Worm (Caenorhabditis elegans) whole organism, early embryonic: ENCODE results near the gene algn-8.

Experiments used
- B0310.2 ChIP-seq: sonication (generic microtip); optimal IDR thresholded peaks from 2 replicates; lab custom pipeline; 2016; ENCODE audit warnings: mild to moderate bottlenecking, missing genetic modification characterization, missing compliant biosample characterization
- F13C5.2 ChIP-seq: sonication (generic microtip); optimal IDR thresholded peaks from 2 replicates; lab custom pipeline; 2017; ENCODE audit warnings: mild to moderate bottlenecking, missing genetic modification characterization, inconsistent platforms, missing compliant biosample characterization
- aly-1 ChIP-seq: sonication (generic microtip); optimal IDR thresholded peaks from 2 replicates; lab custom pipeline; 2016; ENCODE audit warnings: missing genetic modification characterization, missing compliant biosample characterization
- ama-1 ChIP-seq: fragments of 150-350 bp; optimal IDR thresholded peaks from 2 replicates; lab custom pipeline; 2014
- ceh-13 ChIP-seq: fragments of 200-800 bp; sonication (Bioruptor generic); optimal IDR thresholded peaks from 2 replicates; lab custom pipeline; 2018; ENCODE audit warnings: mild to moderate bottlenecking, missing genetic modification characterization, missing compliant biosample characterization
- ceh-36 ChIP-seq: sonication (generic microtip); optimal IDR thresholded peaks from 2 replicates; lab custom pipeline; 2016; ENCODE audit warnings: missing genetic modification characterization, inconsistent platforms, missing compliant biosample characterization
- ets-7 ChIP-seq: sonication (generic microtip); optimal IDR thresholded peaks from 2 replicates; lab custom pipeline; 2016; ENCODE audit warnings: missing genotype, missing genetic modification characterization, missing compliant biosample characterization
- flt-1 ChIP-seq: fragments of 200-800 bp; sonication (Bioruptor generic); IDR thresholded peaks from 2 replicates; pipeline ENCODE4 v1.3.6; 2022; ENCODE audit warnings: missing genetic modification characterization, missing compliant biosample characterization
- hmbx-1 ChIP-seq: sonication (generic microtip); optimal IDR thresholded peaks from 2 replicates; lab custom pipeline; 2016; ENCODE audit warnings: mild to moderate bottlenecking, missing genetic modification characterization, missing compliant biosample characterization
- hmg-4 ChIP-seq: fragments of 200-800 bp; sonication (Bioruptor generic); optimal IDR thresholded peaks from 2 replicates; lab custom pipeline; 2018; ENCODE audit warnings: mild to moderate bottlenecking, missing genetic modification characterization, missing compliant biosample characterization
- hnd-1 ChIP-seq: sonication (generic microtip); optimal IDR thresholded peaks from 2 replicates; lab custom pipeline; 2016; ENCODE audit warnings: missing genetic modification characterization, missing compliant biosample characterization
- pes-1 ChIP-seq: fragments of 200-800 bp; sonication (Bioruptor generic); IDR thresholded peaks from 2 replicates; pipeline ENCODE4 v1.3.6; 2022; ENCODE audit warnings: missing genetic modification reagents, missing genetic modification characterization, missing compliant biosample characterization
- scrt-1 ChIP-seq: fragments of 200-800 bp; sonication (Bioruptor generic); IDR thresholded peaks from 2 replicates; pipeline ENCODE4 v1.3.6; 2022; ENCODE audit warnings: missing genetic modification characterization, missing compliant biosample characterization
- sea-1 ChIP-seq: fragments of 200-800 bp; sonication (Bioruptor generic); conservative IDR thresholded peaks from 2 replicates; pipeline ENCODE4 v1.3.6; 2022; ENCODE audit warnings: missing genetic modification characterization, missing compliant biosample characterization
- tbx-11 ChIP-seq: fragments of 200-800 bp; sonication (Bioruptor generic); IDR thresholded peaks from 2 replicates; pipeline ENCODE4 v1.3.6; 2022; ENCODE audit warnings: missing genetic modification characterization, missing compliant biosample characterization
- tbx-37 ChIP-seq: fragments of 200-800 bp; sonication (Bioruptor generic); conservative IDR thresholded peaks from 2 replicates; pipeline ENCODE4 v1.3.6; 2022; ENCODE audit warnings: missing genetic modification reagents, missing genetic modification characterization, missing compliant biosample characterization
- tra-4 ChIP-seq: sonication (generic microtip); optimal IDR thresholded peaks from 2 replicates; lab custom pipeline; 2017; ENCODE audit warnings: missing genetic modification characterization, missing compliant biosample characterization

The algn-8 gene

ce11 chrII:9861394-9861793, 24.8 kb downstream of the algn-8 start, which contains the start of gene chil-3:
Gene chil-3 (minus strand): TSS chrII:9861494.
- TF ChIP-seq B0310.2 (tag; lab: Kevin White, UChicago) (no peak), scrt-1 (GFP tag; lab: Robert Waterston, UW) (no peak), F13C5.2 (no peak), ama-1 (lab: Kevin White, UChicago) (no peak), tbx-11 (GFP tag; lab: Robert Waterston, UW) (no peak), sea-1 (GFP tag; lab: Robert Waterston, UW) (no peak), hmg-4 (GFP tag; lab: Kevin White, UChicago) (no peak), ceh-13 (GFP tag; lab: Kevin White, UChicago) (no peak), tbx-37 (GFP tag; lab: Robert Waterston, UW) (no peak), pes-1 (GFP tag; lab: Robert Waterston, UW) (no peak), ceh-36 (tag; lab: Kevin White, UChicago) (no peak), flt-1 (no peak), ets-7 (no peak), tra-4 (tag; lab: Kevin White, UChicago) (no peak), hmbx-1 (tag; lab: Kevin White, UChicago) (no peak), aly-1 (no peak), hnd-1 (tag; lab: Kevin White, UChicago) (no peak)

ce11 chrII:9859575-9859974, 26.7 kb downstream of the algn-8 start, which contains the start of gene chil-5:
Gene chil-5 (minus strand): TSS chrII:9859675.
- no peak for TF ChIP-seq hmbx-1 (tag; lab: Kevin White, UChicago)
- TF ChIP-seq ceh-13 (GFP tag; lab: Kevin White, UChicago), result no peak
- no peak for TF ChIP-seq hnd-1 (tag; lab: Kevin White, UChicago)
- no peak for TF ChIP-seq flt-1

- TF ChIP-seq ceh-13 (GFP tag; lab: Kevin White, UChicago) (no peak), ceh-36 (tag; lab: Kevin White, UChicago) (no peak), flt-1 (no peak), hnd-1 (tag; lab: Kevin White, UChicago) (no peak), sea-1 (GFP tag; lab: Robert Waterston, UW) (no peak), B0310.2 (tag; lab: Kevin White, UChicago) (no peak), tbx-37 (GFP tag; lab: Robert Waterston, UW) (no peak), tbx-11 (GFP tag; lab: Robert Waterston, UW) (no peak), tra-4 (tag; lab: Kevin White, UChicago) (no peak), scrt-1 (GFP tag; lab: Robert Waterston, UW) (no peak), aly-1 (no peak), ets-7 (no peak), hmg-4 (GFP tag; lab: Kevin White, UChicago) (no peak), ama-1 (lab: Kevin White, UChicago) (no peak), pes-1 (GFP tag; lab: Robert Waterston, UW) (no peak), hmbx-1 (tag; lab: Kevin White, UChicago) (no peak), F13C5.2 (no peak)
These were observed 28.5 kb downstream of the algn-8 start, which contains the start of gene chil-6 for ce11 chrII:9857791-9858190. Gene chil-6 (minus strand): TSS chrII:9857891.

- TF ChIP-seq tbx-37 (GFP tag; lab: Robert Waterston, UW) (no peak), ama-1 (lab: Kevin White, UChicago) (no peak), F13C5.2 (no peak), tbx-11 (GFP tag; lab: Robert Waterston, UW) (no peak), pes-1 (GFP tag; lab: Robert Waterston, UW) (no peak), sea-1 (GFP tag; lab: Robert Waterston, UW) (no peak), tra-4 (tag; lab: Kevin White, UChicago) (no peak), ceh-36 (tag; lab: Kevin White, UChicago) (no peak), B0310.2 (tag; lab: Kevin White, UChicago) (no peak), ceh-13 (GFP tag; lab: Kevin White, UChicago) (no peak), hmg-4 (GFP tag; lab: Kevin White, UChicago) (no peak), hmbx-1 (tag; lab: Kevin White, UChicago) (no peak), ets-7 (no peak), hnd-1 (tag; lab: Kevin White, UChicago) (no peak)
These were observed 30.6 kb downstream of the algn-8 start, which contains the start of gene chil-4 for ce11 chrII:9855620-9856019. Gene chil-4 (minus strand): TSS chrII:9855720.

ce11 chrII:9850945-9851344, 35.3 kb downstream of the algn-8 start, which contains the start of gene ZK938.10:
Gene ZK938.10 (minus strand): TSS chrII:9851045.
- TF ChIP-seq hmg-4 (GFP tag; lab: Kevin White, UChicago) (no peak), sea-1 (GFP tag; lab: Robert Waterston, UW) (no peak), flt-1 (no peak), ama-1 (lab: Kevin White, UChicago) (no peak), B0310.2 (tag; lab: Kevin White, UChicago) (no peak), ceh-36 (tag; lab: Kevin White, UChicago) (no peak), tbx-37 (GFP tag; lab: Robert Waterston, UW) (no peak), tra-4 (tag; lab: Kevin White, UChicago) (no peak), F13C5.2 (no peak), scrt-1 (GFP tag; lab: Robert Waterston, UW) (no peak), tbx-11 (GFP tag; lab: Robert Waterston, UW) (no peak), ceh-13 (GFP tag; lab: Kevin White, UChicago) (no peak), hnd-1 (tag; lab: Kevin White, UChicago) (no peak)

ce11 chrII:9849497-9849896, 36.7 kb downstream of the algn-8 start, which contains the start of gene old-2:
Gene old-2 (minus strand): TSS chrII:9849597.
- TF ChIP-seq hnd-1 (tag; lab: Kevin White, UChicago), result no peak
- TF ChIP-seq ama-1 (lab: Kevin White, UChicago), result no peak
- TF ChIP-seq scrt-1 (GFP tag; lab: Robert Waterston, UW), result no peak
- no peak for TF ChIP-seq pes-1 (GFP tag; lab: Robert Waterston, UW)
- no peak for TF ChIP-seq F13C5.2
- no peak for TF ChIP-seq ceh-13 (GFP tag; lab: Kevin White, UChicago)

ce11 chrII:9845239-9845638, 41.0 kb downstream of the algn-8 start, which contains the start of gene chil-9:
Gene chil-9 (minus strand): TSS chrII:9845339.
- no peak for TF ChIP-seq hmg-4 (GFP tag; lab: Kevin White, UChicago)
- no peak for TF ChIP-seq B0310.2 (tag; lab: Kevin White, UChicago)
- TF ChIP-seq hmbx-1 (tag; lab: Kevin White, UChicago), result no peak
- TF ChIP-seq ama-1 (lab: Kevin White, UChicago), result no peak
- no peak for TF ChIP-seq ceh-36 (tag; lab: Kevin White, UChicago)
- TF ChIP-seq ets-7, result no peak
- TF ChIP-seq F13C5.2, result no peak
- TF ChIP-seq aly-1, result no peak
- no peak for TF ChIP-seq hnd-1 (tag; lab: Kevin White, UChicago)
- no peak for TF ChIP-seq sea-1 (GFP tag; lab: Robert Waterston, UW)
- no peak for TF ChIP-seq tra-4 (tag; lab: Kevin White, UChicago)
- TF ChIP-seq ceh-13 (GFP tag; lab: Kevin White, UChicago), result no peak
- no peak for TF ChIP-seq scrt-1 (GFP tag; lab: Robert Waterston, UW)
- no peak for TF ChIP-seq pes-1 (GFP tag; lab: Robert Waterston, UW)
